Fruit fly (Drosophila melanogaster): Measurements from ENCODE around the gene Dbct.

Dbct gene

DNA sequence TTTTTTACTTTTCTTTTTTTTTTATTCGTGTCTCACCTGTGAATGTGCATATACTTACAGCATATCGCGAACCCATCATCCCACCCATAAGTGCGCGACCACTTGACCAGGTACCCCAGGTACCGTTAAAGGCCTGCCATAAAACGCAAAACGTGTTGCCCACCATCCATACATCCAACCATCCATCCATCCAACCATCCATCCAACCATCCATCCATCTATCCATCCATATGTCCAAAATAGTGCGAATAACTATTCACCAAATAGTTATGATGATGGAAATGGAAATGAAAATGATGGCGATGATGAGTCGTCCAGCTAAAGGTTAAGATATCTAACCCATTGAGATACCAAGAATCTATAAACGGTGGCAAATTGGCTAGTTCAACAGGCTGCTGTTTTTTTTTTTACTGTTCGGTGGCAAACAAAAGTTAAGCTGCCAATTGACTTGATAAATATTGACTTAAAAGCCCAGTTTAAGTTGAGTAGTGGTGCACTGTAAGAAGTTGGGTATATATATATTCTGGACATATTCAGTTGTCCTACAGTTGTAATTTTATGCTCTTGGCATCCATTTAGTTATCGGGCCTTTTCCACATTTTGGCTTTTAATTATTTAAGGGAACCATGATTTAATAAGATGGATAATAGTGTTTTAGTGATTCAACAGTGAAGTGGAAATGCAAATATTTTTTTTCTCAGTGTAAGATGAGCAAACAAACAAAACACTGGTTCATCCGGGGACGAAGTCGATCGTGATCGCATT, 42.1 kb downstream of the Dbct start:
- TF ChIP-seq bsh (GFP tag; optimal IDR thresholded peaks at IDR 0.05) (peak in 1 of 2 experiments; percentile 9), sens (GFP tag) (peak; percentile 70), CoRest (tag; optimal IDR thresholded peaks at IDR 0.05) (peak; percentile 14), h (optimal IDR thresholded peaks at IDR 0.05) (no peak), bab2 (GFP tag; optimal IDR thresholded peaks at IDR 0.05) (no peak), Med (GFP tag) (peak; percentile 77), CG12219 (GFP tag; optimal IDR thresholded peaks at IDR 0.05) (no peak), CG9609 (GFP tag; optimal IDR thresholded peaks at IDR 0.05) (no peak), CG11247 (GFP tag; IDR thresholded peaks at IDR 0.05) (no peak), Rx (GFP tag; IDR thresholded peaks at IDR 0.05) (no peak), CG17385 (GFP tag; optimal IDR thresholded peaks at IDR 0.05) (no peak), CG3281 (GFP tag; optimal IDR thresholded peaks at IDR 0.05) (peak; percentile 11), CG2678 (tag; optimal IDR thresholded peaks at IDR 0.05) (peak; percentile 45), pan (optimal IDR thresholded peaks at IDR 0.05) (no peak), pan (GFP tag; optimal IDR thresholded peaks at IDR 0.05 in 1 of 2, IDR thresholded peaks at IDR 0.05 in 1 of 2) (peak in 1 of 2 experiments; percentile 14), ssp (GFP tag; IDR thresholded peaks at IDR 0.05) (no peak), Ptx1 (GFP tag; IDR thresholded peaks at IDR 0.05) (peak; percentile 22; the same call in 1 of the 2 replicates), CG31441 (GFP tag; IDR thresholded peaks at IDR 0.05) (peak; percentile 23; the same call in 1 of the 2 replicates), sim (GFP tag; IDR thresholded peaks at IDR 0.05) (no peak), fd3F (GFP tag; optimal IDR thresholded peaks at IDR 0.05) (no peak), BtbVII (GFP tag; optimal IDR thresholded peaks at IDR 0.05) (no peak), chinmo (GFP tag; IDR thresholded peaks at IDR 0.05; ENCODE audit: partially characterized antibody) (no peak), gcm (GFP tag; optimal IDR thresholded peaks at IDR 0.05) (no peak), Mrtf (GFP tag; IDR thresholded peaks at IDR 0.05) (no peak), Bteb2 (GFP tag; optimal IDR thresholded peaks at IDR 0.05) (no peak), lab (GFP tag; optimal IDR thresholded peaks at IDR 0.05) (peak; percentile 8), PHDP (tag; optimal IDR thresholded peaks at IDR 0.05) (peak; percentile 9), dmrt99B (tag; optimal IDR thresholded peaks at IDR 0.05) (peak; percentile 32), dysf (GFP tag; IDR thresholded peaks at IDR 0.05) (0 out of 3 replicates have a peak, but pooled peaks have one; percentile 23), CG15073 (GFP tag; optimal IDR thresholded peaks at IDR 0.05) (no peak), gt (GFP tag; IDR thresholded peaks at IDR 0.05) (no peak), CG13296 (GFP tag; optimal IDR thresholded peaks at IDR 0.05) (peak; percentile 15), klu (GFP tag; IDR thresholded peaks at IDR 0.05) (no peak), CG8281 (tag; optimal IDR thresholded peaks at IDR 0.05) (peak; percentile 98), MTF-1 (GFP tag; optimal IDR thresholded peaks at IDR 0.05; ENCODE audit: borderline replicate concordance) (no peak), cas (GFP tag; IDR thresholded peaks at IDR 0.05) (no peak), CG9932 (GFP tag; IDR thresholded peaks at IDR 0.05) (no peak), Ets97D (GFP tag; optimal IDR thresholded peaks at IDR 0.05) (no peak), CG12659 (GFP tag; optimal IDR thresholded peaks at IDR 0.05) (peak; percentile 3), chm (GFP tag; IDR thresholded peaks at IDR 0.05) (no peak), Ada2b (GFP tag; IDR thresholded peaks at IDR 0.05) (0 out of 2 replicates have a peak, but pooled peaks have one; percentile 15), Ets65A (GFP tag) (peak; percentile 39), Atf-2 (GFP tag; optimal IDR thresholded peaks at IDR 0.05) (no peak), Xrp1 (GFP tag; IDR thresholded peaks at IDR 0.05) (peak; percentile 29; the same call in 1 of the 2 replicates), grau (tag; optimal IDR thresholded peaks at IDR 0.05) (peak; percentile 13), CG11504 (tag; optimal IDR thresholded peaks at IDR 0.05) (peak; percentile 46), tgo (GFP tag; IDR thresholded peaks at IDR 0.05) (peak; percentile 28; the same call in 1 of the 3 replicates), org-1 (GFP tag; optimal IDR thresholded peaks at IDR 0.05) (no peak), CG15514 (GFP tag; optimal IDR thresholded peaks at IDR 0.05) (no peak), Meics (GFP tag; optimal IDR thresholded peaks at IDR 0.05) (peak; percentile 16)

All from whole organism, embryonic.